Worm (Caenorhabditis elegans) whole organism, young adult: ENCODE measurements around the gene C48B4.9.
A peak's percentile ranks its signal among the peaks of the same experiment; 100 is the strongest.

ENCODE experiments used
- B0336.3 ChIP-seq: fragments of 200-800 bp; sonication (Bioruptor generic); IDR thresholded peaks from 2 replicates; pipeline ENCODE4 v1.3.6; 2022; ENCODE audit warnings: missing genetic modification characterization, missing compliant biosample characterization
- D2030.7 ChIP-seq: fragments of 200-800 bp; sonication (Bioruptor generic); IDR thresholded peaks from 2 replicates; pipeline ENCODE4 v1.3.6; 2022; ENCODE audit warnings: missing genetic modification reagents, missing genetic modification characterization, missing compliant biosample characterization
- F33H1.4 ChIP-seq: fragments of 200-800 bp; sonication (Bioruptor generic); IDR thresholded peaks from 2 replicates; pipeline ENCODE4 v1.3.6; 2022; ENCODE audit warnings: missing genetic modification reagents, missing genetic modification characterization, missing compliant biosample characterization
- F52B5.7 ChIP-seq: sonication (generic microtip); optimal IDR thresholded peaks from 2 replicates; lab custom pipeline; 2016; ENCODE audit warnings: mild to moderate bottlenecking, missing genetic modification characterization, missing compliant biosample characterization
- F55B11.4 ChIP-seq: sonication (generic microtip); optimal IDR thresholded peaks from 2 replicates; lab custom pipeline; 2016; ENCODE audit warnings: missing compliant biosample characterization, missing genetic modification characterization, borderline replicate concordance; ENCODE audit not compliant: insufficient read depth
- F57C9.4 ChIP-seq: sonication (generic microtip); optimal IDR thresholded peaks from 2 replicates; lab custom pipeline; 2017; ENCODE audit warnings: mild to moderate bottlenecking, missing genetic modification characterization, missing compliant biosample characterization
- K11D2.4 ChIP-seq: fragments of 200-800 bp; sonication (Bioruptor generic); IDR thresholded peaks from 2 replicates; pipeline ENCODE4 v1.3.6; 2022; ENCODE audit warnings: missing genetic modification reagents, missing genetic modification characterization, missing compliant biosample characterization
- K12H6.12 ChIP-seq: fragments of 200-800 bp; sonication (Bioruptor generic); optimal IDR thresholded peaks from 2 replicates; lab custom pipeline; 2018; ENCODE audit warnings: mild to moderate bottlenecking, missing genetic modification characterization, missing compliant biosample characterization
- Y56A3A.18 ChIP-seq: fragments of 200-800 bp; sonication (Bioruptor generic); IDR thresholded peaks from 2 replicates; pipeline ENCODE4 v1.3.6; 2022; ENCODE audit warnings: missing genetic modification reagents, missing genetic modification characterization, missing compliant biosample characterization
- Y67H2A.10 ChIP-seq: fragments of 200-800 bp; sonication (Bioruptor generic); conservative IDR thresholded peaks from 2 replicates; pipeline ENCODE4 v1.3.6; 2022; ENCODE audit warnings: missing genetic modification reagents, missing genetic modification characterization, missing compliant biosample characterization
- Y79H2A.3 ChIP-seq: fragments of 200-800 bp; sonication (Bioruptor generic); conservative IDR thresholded peaks from 2 replicates; pipeline ENCODE4 v1.3.6; 2022; ENCODE audit warnings: missing genetic modification reagents, missing genetic modification characterization, missing compliant biosample characterization
- bed-1 ChIP-seq: fragments of 200-800 bp; sonication (Bioruptor generic); IDR thresholded peaks from 2 replicates; pipeline ENCODE4 v1.3.6; 2022; ENCODE audit warnings: missing genetic modification reagents, missing genetic modification characterization, missing compliant biosample characterization
- bed-2 ChIP-seq: fragments of 200-800 bp; sonication (Bioruptor generic); IDR thresholded peaks from 2 replicates; pipeline ENCODE4 v1.3.6; 2022; ENCODE audit warnings: missing genetic modification reagents, missing genetic modification characterization, missing compliant biosample characterization
- cebp-1 ChIP-seq, 2 experiments: fragments of 200-800 bp in 1 of 2; sonication (Bioruptor generic) in 1 of 2; sonication (generic microtip) in 1 of 2; IDR thresholded peaks in 1 of 2; optimal IDR thresholded peaks in 1 of 2; 2 replicates each; pipeline versions ENCODE4 v1.3.6 to Lab custom; 2017 to 2022; ENCODE audit warnings: missing compliant biosample characterization in 2 of 2, missing genetic modification characterization in 2 of 2, mild to moderate bottlenecking in 1 of 2, missing genetic modification reagents in 1 of 2, moderate library complexity in 1 of 2
- ceh-100 ChIP-seq: fragments of 200-800 bp; sonication (Bioruptor generic); IDR thresholded peaks from 2 replicates; pipeline ENCODE4 v1.3.6; 2022; ENCODE audit warnings: missing genetic modification reagents, missing genetic modification characterization, missing compliant biosample characterization
- efl-1 ChIP-seq: fragments of 150-350 bp; optimal IDR thresholded peaks from 2 replicates; lab custom pipeline; 2014; ENCODE audit warnings: missing biosample characterization, missing genetic modification reagents, missing genetic modification characterization
- egl-44 ChIP-seq: fragments of 200-800 bp; sonication (Bioruptor generic); IDR thresholded peaks from 2 replicates; pipeline ENCODE4 v1.3.6; 2022; ENCODE audit warnings: missing genetic modification reagents, missing genetic modification characterization, missing compliant biosample characterization
- fkh-3 ChIP-seq: sonication (generic microtip); optimal IDR thresholded peaks from 2 replicates; lab custom pipeline; 2016; ENCODE audit warnings: mild to moderate bottlenecking, missing genetic modification characterization, missing compliant biosample characterization
- gei-17 ChIP-seq: fragments of 200-800 bp; sonication (Bioruptor generic); optimal IDR thresholded peaks from 2 replicates; lab custom pipeline; 2018; ENCODE audit warnings: mild to moderate bottlenecking, missing genetic modification characterization, missing compliant biosample characterization
- hlh-12 ChIP-seq: sonication (generic microtip); optimal IDR thresholded peaks from 2 replicates; lab custom pipeline; 2016; ENCODE audit warnings: missing genetic modification characterization, missing compliant biosample characterization
- hmg-1.2 ChIP-seq: fragments of 200-800 bp; sonication (Bioruptor generic); IDR thresholded peaks from 2 replicates; pipeline ENCODE4 v1.3.6; 2022; ENCODE audit warnings: missing genetic modification reagents, missing genetic modification characterization, missing compliant biosample characterization
- hrde-1 ChIP-seq: sonication (generic microtip); optimal IDR thresholded peaks from 2 replicates; lab custom pipeline; 2016; ENCODE audit warnings: missing genetic modification characterization, mild to moderate bottlenecking, missing compliant biosample characterization, moderate library complexity, missing genotype, missing genetic modification reagents, borderline replicate concordance
- hsf-1 ChIP-seq: fragments of 200-800 bp; sonication (Bioruptor generic); IDR thresholded peaks from 2 replicates; pipeline ENCODE4 v1.3.6; 2022; ENCODE audit warnings: missing genetic modification reagents, missing genetic modification characterization, missing compliant biosample characterization
- lag-1 ChIP-seq: fragments of 200-800 bp; sonication (Bioruptor generic); IDR thresholded peaks from 2 replicates; pipeline ENCODE4 v1.3.6; 2022; ENCODE audit warnings: missing genetic modification reagents, missing genetic modification characterization, missing compliant biosample characterization
- lin-26 ChIP-seq: fragments of 200-800 bp; sonication (Bioruptor generic); IDR thresholded peaks from 2 replicates; pipeline ENCODE4 v1.3.6; 2022; ENCODE audit warnings: missing genetic modification reagents, missing genetic modification characterization, missing compliant biosample characterization
- lin-40 ChIP-seq: sonication (generic microtip); optimal IDR thresholded peaks from 2 replicates; lab custom pipeline; 2016; ENCODE audit warnings: missing genetic modification characterization, mild to moderate bottlenecking, missing compliant biosample characterization, missing genotype, missing genetic modification reagents
- lsl-1 ChIP-seq: fragments of 200-800 bp; sonication (Bioruptor generic); optimal IDR thresholded peaks from 2 replicates; lab custom pipeline; 2018; ENCODE audit warnings: mild to moderate bottlenecking, missing genetic modification characterization, moderate library complexity, missing compliant biosample characterization
- lsy-27 ChIP-seq: sonication (generic microtip); optimal IDR thresholded peaks from 2 replicates; lab custom pipeline; 2017; ENCODE audit warnings: missing genetic modification characterization, mild to moderate bottlenecking, missing compliant biosample characterization, antibody characterized with exemption, missing genotype, borderline replicate concordance; ENCODE audit not compliant: insufficient read depth
- madf-6 ChIP-seq: fragments of 200-800 bp; sonication (Bioruptor generic); IDR thresholded peaks from 2 replicates; pipeline ENCODE4 v1.3.6; 2022; ENCODE audit warnings: missing genetic modification reagents, missing genetic modification characterization, missing compliant biosample characterization
- mcd-1 ChIP-seq: fragments of 200-800 bp; sonication (Bioruptor generic); IDR thresholded peaks from 2 replicates; pipeline ENCODE4 v1.3.6; 2022; ENCODE audit warnings: missing genetic modification reagents, missing genetic modification characterization, missing compliant biosample characterization
- mel-28 ChIP-seq: sonication (generic microtip); optimal IDR thresholded peaks from 2 replicates; lab custom pipeline; 2016; ENCODE audit warnings: borderline replicate concordance, mild to moderate bottlenecking, missing genetic modification characterization, missing compliant biosample characterization
- nfyb-1 ChIP-seq: fragments of 200-800 bp; sonication (Bioruptor generic); IDR thresholded peaks from 2 replicates; pipeline ENCODE4 v1.3.6; 2022; ENCODE audit warnings: missing genetic modification reagents, missing genetic modification characterization, missing compliant biosample characterization
- nhr-27 ChIP-seq: fragments of 200-800 bp; sonication (Bioruptor generic); optimal IDR thresholded peaks from 2 replicates; lab custom pipeline; 2018; ENCODE audit warnings: mild to moderate bottlenecking, missing genetic modification characterization, moderate library complexity, missing compliant biosample characterization
- nhr-80 ChIP-seq: sonication (generic microtip); optimal IDR thresholded peaks from 2 replicates; lab custom pipeline; 2016; ENCODE audit warnings: missing genetic modification characterization, missing compliant biosample characterization
- pbrm-1 ChIP-seq: fragments of 200-800 bp; sonication (Bioruptor generic); IDR thresholded peaks from 2 replicates; pipeline ENCODE4 v1.3.6; 2022; ENCODE audit warnings: missing genetic modification reagents, missing genetic modification characterization, missing compliant biosample characterization
- pha-4 ChIP-seq: fragments of 150-350 bp; sonication (generic microtip); optimal IDR thresholded peaks from 2 replicates; lab custom pipeline; 2014; ENCODE audit warnings: missing biosample characterization, missing genetic modification reagents, missing genetic modification characterization
- sdz-38 ChIP-seq: sonication (generic microtip); optimal IDR thresholded peaks from 2 replicates; lab custom pipeline; 2016; ENCODE audit warnings: missing genotype, missing genetic modification characterization, missing compliant biosample characterization
- sea-2 ChIP-seq: fragments of 200-800 bp; sonication (Bioruptor generic); IDR thresholded peaks from 2 replicates; pipeline ENCODE4 v1.3.6; 2022; ENCODE audit warnings: missing genetic modification characterization, missing compliant biosample characterization
- sptf-2 ChIP-seq: fragments of 200-800 bp; sonication (Bioruptor generic); optimal IDR thresholded peaks from 2 replicates; lab custom pipeline; 2018; ENCODE audit warnings: mild to moderate bottlenecking, missing genetic modification characterization, missing compliant biosample characterization
- tlf-1 ChIP-seq: fragments of 200-800 bp; sonication (Bioruptor generic); optimal IDR thresholded peaks from 2 replicates; lab custom pipeline; 2018; ENCODE audit warnings: mild to moderate bottlenecking, missing genetic modification characterization, missing compliant biosample characterization
- unc-130 ChIP-seq: sonication (generic microtip); optimal IDR thresholded peaks from 2 replicates; lab custom pipeline; 2016; ENCODE audit warnings: missing genetic modification reagents, missing genetic modification characterization, missing compliant biosample characterization
- zim-3 ChIP-seq: sonication (generic microtip); optimal IDR thresholded peaks from 2 replicates; lab custom pipeline; 2017; ENCODE audit warnings: mild to moderate bottlenecking, missing genetic modification characterization, moderate library complexity, missing compliant biosample characterization

Gene C48B4.9

ce11 chrIII:9559381-9559881 is 3.7 kb downstream of the C48B4.9 start, which contains the start of gene C48B4.7 (continued):
- TF ChIP-seq lsl-1 (GFP tag; lab: Kevin White, UChicago) (peak; percentile 87), zim-3 (tag; lab: Kevin White, UChicago) (no peak), mel-28 (tag; lab: Kevin White, UChicago) (no peak), sptf-2 (no peak), lin-26 (GFP tag; lab: Robert Waterston, UW) (no peak), madf-6 (peak; percentile 90), K12H6.12 (tag; lab: Kevin White, UChicago) (no peak), sdz-38 (tag; lab: Kevin White, UChicago) (no peak), tlf-1 (no peak), hlh-12 (tag; lab: Kevin White, UChicago) (no peak), hrde-1 (no peak), F33H1.4 (GFP tag; lab: Robert Waterston, UW) (peak; percentile 90), egl-44 (GFP tag; lab: Robert Waterston, UW) (no peak), fkh-3 (tag; lab: Kevin White, UChicago) (no peak), Y79H2A.3 (GFP tag; lab: Robert Waterston, UW) (no peak)

ce11 chrIII:9558463-9558862 is 4.7 kb downstream of the C48B4.9 start, which contains the start of gene C48B4.6:
Gene C48B4.6 (minus strand): TSS chrIII:9558563.
- TF ChIP-seq bed-1 (GFP tag; lab: Robert Waterston, UW) (no peak), unc-130 (no peak), sea-2 (GFP tag; lab: Robert Waterston, UW) (no peak), nhr-27 (no peak), Y79H2A.3 (GFP tag; lab: Robert Waterston, UW) (no peak), K11D2.4 (GFP tag; lab: Robert Waterston, UW) (no peak), hmg-1.2 (GFP tag; lab: Robert Waterston, UW) (no peak), pha-4 (tag; lab: Kevin White, UChicago) (no peak), F55B11.4 (tag; lab: Kevin White, UChicago) (no peak), nfyb-1 (GFP tag; lab: Robert Waterston, UW) (no peak), Y56A3A.18 (GFP tag; lab: Robert Waterston, UW) (no peak)

ce11 chrIII:9556300-9556699 is 6.8 kb downstream of the C48B4.9 start, which contains the start of gene ZK1098.11:
Gene ZK1098.11 (plus strand): TSS chrIII:9556600.
- TF ChIP-seq F57C9.4 (tag; lab: Kevin White, UChicago) (no peak), D2030.7 (GFP tag; lab: Robert Waterston, UW) (no peak), hsf-1 (GFP tag; lab: Robert Waterston, UW) (no peak), nfyb-1 (GFP tag; lab: Robert Waterston, UW) (no peak), hrde-1 (no peak), lsy-27 (no peak), F52B5.7 (tag; lab: Kevin White, UChicago) (no peak)

DNA sequence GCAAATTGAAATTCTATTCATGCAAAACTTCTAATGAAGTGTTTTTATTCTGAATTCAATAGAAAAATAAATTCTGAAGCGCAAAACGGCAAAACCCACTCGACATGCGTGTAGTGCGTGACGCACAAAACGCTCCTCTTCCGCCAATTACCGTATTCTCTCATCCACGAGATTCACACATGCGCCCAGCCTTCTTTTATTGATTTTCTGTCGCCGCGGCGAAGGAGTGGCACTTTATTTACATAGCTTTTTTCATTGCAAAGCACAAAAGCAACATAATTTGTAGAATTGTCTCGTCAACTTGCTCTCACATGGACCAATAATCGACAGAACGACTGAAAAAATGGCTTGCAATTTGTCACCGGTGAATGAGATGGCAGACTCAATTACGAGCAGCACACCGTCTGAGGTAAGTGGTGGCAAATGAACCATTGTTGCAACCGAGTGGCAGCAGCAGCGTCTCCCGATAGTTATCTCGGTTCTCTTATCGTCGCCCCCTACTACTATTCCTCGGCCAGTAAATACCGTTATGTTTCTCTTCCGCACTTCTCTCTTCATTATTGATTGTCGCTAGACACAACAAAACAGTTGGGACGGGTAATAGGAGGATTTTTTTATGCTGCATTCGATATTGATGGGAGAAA is 17.0 kb downstream of the C48B4.9 start, which contains the start of gene unc-16:
unc-16 (plus strand) TSS at position 243 of the 644 bp plus-strand sequence.
- TF ChIP-seq pbrm-1 (GFP tag; lab: Robert Waterston, UW) (peak; percentile 72), mcd-1 (peak; percentile 89), F33H1.4 (GFP tag; lab: Robert Waterston, UW) (peak; percentile 50; the same call in 1 of the 2 replicates), B0336.3 (GFP tag; lab: Robert Waterston, UW) (peak; percentile 59), hmg-1.2 (GFP tag; lab: Robert Waterston, UW) (peak; percentile 33; the same call in 1 of the 2 replicates), nhr-80 (tag; lab: Kevin White, UChicago) (peak; percentile 70), gei-17 (no peak), lsl-1 (GFP tag; lab: Kevin White, UChicago) (peak; percentile 76), lin-40 (peak; percentile 85), lag-1 (no peak), nhr-27 (no peak), bed-2 (GFP tag; lab: Robert Waterston, UW) (no peak), Y67H2A.10 (GFP tag; lab: Robert Waterston, UW) (peak; percentile 64; the same call in 1 of the 2 replicates), ceh-100 (GFP tag; lab: Robert Waterston, UW) (peak; percentile 51), efl-1 (GFP tag; lab: Kevin White, UChicago) (peak; percentile 19), cebp-1 (GFP tag; IDR thresholded peaks at IDR 0.05; lab: Robert Waterston, UW) (0 out of 2 replicates have a peak, but pooled peaks have one; percentile 12), cebp-1 (tag; optimal IDR thresholded peaks at IDR 0.05; lab: Kevin White, UChicago) (peak; percentile 82)
